Worm (Caenorhabditis elegans): ENCODE measurements around the gene nhr-55.

ce11 chrV:489320-489719 lies 11.4 kb downstream of the nhr-55 start, which contains the start of gene nhr-106:
- no peak for TF ChIP-seq W03F9.2 (tag; optimal IDR thresholded peaks at IDR 0.05)
- no peak for TF ChIP-seq dao-5 (tag; optimal IDR thresholded peaks at IDR 0.05)

All from whole organism, L4/young adult.